Worm (Caenorhabditis elegans): ENCODE measurements around the gene nhr-56.

Gene nhr-56

DNA sequence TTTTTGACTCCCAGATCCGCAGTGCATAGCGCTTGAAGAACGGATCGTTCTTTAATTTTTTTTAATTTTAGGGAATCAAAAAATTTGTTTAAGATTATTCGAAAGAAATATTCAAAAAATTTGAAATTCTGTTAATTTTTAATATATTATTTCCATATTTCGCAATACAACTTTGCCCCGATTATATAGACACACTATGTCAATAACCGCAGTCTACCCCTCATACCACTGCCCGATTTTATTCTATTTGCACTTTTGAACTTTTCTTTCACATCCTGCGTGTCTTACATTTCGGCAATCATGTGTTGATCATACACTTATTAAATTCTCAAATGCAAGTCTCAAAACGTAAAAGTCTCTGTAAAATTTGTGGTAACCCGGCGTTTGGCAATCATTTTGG, at the start of gene nhr-56:
Gene nhr-56 (plus strand): TSS at position 202 of the 400 bp plus-strand sequence.
- TF ChIP-seq ceh-36 (tag; optimal IDR thresholded peaks at IDR 0.05): no peak
- TF ChIP-seq ets-7 (tag; optimal IDR thresholded peaks at IDR 0.05): no peak
- TF ChIP-seq pes-1 (GFP tag; IDR thresholded peaks at IDR 0.05): no peak

DNA sequence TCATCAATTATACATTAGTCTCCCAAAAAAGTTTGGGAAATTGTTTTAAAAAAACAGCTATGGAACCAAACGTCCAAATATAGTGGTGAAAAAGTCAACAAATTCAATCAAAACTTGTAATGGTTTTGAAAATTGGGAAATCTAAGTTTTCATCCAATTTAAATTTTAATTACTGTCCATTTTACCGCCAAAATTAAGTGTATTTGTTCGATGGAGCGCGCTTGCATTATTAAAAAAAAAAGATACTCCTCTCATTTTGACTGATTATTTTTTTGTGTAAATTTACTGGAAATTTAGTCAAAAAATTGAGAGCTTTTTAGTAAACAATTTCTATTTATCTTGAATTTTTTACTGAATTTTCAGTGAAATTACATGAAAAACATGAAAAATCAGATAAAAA, 44.3 kb upstream of the nhr-56 start:
- TF ChIP-seq aly-1 (tag; optimal IDR thresholded peaks at IDR 0.05) (no peak), ceh-36 (tag; optimal IDR thresholded peaks at IDR 0.05) (no peak), hmg-4 (GFP tag; optimal IDR thresholded peaks at IDR 0.05) (no peak), hmbx-1 (tag; optimal IDR thresholded peaks at IDR 0.05) (no peak), pes-1 (GFP tag; IDR thresholded peaks at IDR 0.05) (no peak), ama-1 (optimal IDR thresholded peaks at IDR 0.05) (no peak), flt-1 (GFP tag; IDR thresholded peaks at IDR 0.05) (no peak), sea-1 (GFP tag; conservative IDR thresholded peaks at IDR 0.05) (no peak), scrt-1 (GFP tag; IDR thresholded peaks at IDR 0.05) (no peak), hnd-1 (tag; optimal IDR thresholded peaks at IDR 0.05) (no peak), ceh-13 (GFP tag; optimal IDR thresholded peaks at IDR 0.05) (no peak), tbx-11 (GFP tag; IDR thresholded peaks at IDR 0.05) (no peak), tbx-37 (GFP tag; conservative IDR thresholded peaks at IDR 0.05) (no peak), F13C5.2 (tag; optimal IDR thresholded peaks at IDR 0.05) (no peak), tra-4 (tag; optimal IDR thresholded peaks at IDR 0.05) (no peak), ets-7 (tag; optimal IDR thresholded peaks at IDR 0.05) (no peak), B0310.2 (tag; optimal IDR thresholded peaks at IDR 0.05) (no peak)

DNA sequence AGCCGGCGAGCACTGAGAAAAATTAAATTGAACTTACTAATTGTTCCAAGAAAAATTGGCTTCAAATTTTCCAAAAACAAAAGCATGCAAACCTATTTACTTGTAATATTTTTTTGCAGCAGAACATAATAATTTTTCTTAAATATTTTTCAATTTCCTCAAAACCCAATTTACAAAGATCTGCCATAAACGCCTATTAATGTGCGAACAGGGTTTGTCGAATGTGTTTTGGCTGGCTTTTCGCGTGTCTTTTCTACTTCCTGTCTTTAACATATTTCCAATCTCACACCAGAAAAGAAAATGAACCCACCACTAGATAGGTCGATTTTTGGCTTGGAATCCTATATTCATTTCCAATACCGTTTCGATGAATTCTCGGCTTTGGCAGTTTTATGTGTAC, 43.6 kb upstream of the nhr-56 start, which contains the start of gene C45H4.18:
Gene C45H4.18 (plus strand): TSS at position 301 of the 400 bp plus-strand sequence.
- TF ChIP-seq ets-7 (tag; optimal IDR thresholded peaks at IDR 0.05): no peak

DNA sequence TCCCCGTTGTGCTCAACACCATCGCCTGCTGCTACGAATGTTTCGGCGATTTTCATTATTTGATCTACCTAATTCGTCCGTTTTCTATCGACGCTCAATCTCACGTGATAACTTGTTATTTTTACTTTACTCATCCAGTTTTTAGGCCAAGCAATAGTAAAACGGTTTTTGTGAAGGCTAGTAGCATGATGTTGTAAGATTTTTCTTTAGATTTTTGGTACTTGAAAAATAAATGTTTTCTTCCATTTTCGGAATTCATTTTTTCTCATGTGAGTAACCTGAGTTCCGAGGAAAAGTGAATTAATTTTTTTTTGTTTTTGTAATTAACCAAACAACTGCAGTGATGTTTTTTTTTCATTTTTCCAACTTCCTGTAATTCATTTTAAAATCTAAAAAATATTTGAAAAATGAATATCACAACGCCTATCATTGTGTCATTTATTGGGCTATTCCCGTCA, 41.5 kb upstream of the nhr-56 start, which contains the start of gene srbc-17:
Gene srbc-17 (plus strand): TSS at position 408 of the 458 bp plus-strand sequence.
- TF ChIP-seq pes-1 (GFP tag; IDR thresholded peaks at IDR 0.05): no peak
- no peak for TF ChIP-seq aly-1 (tag; optimal IDR thresholded peaks at IDR 0.05)

DNA sequence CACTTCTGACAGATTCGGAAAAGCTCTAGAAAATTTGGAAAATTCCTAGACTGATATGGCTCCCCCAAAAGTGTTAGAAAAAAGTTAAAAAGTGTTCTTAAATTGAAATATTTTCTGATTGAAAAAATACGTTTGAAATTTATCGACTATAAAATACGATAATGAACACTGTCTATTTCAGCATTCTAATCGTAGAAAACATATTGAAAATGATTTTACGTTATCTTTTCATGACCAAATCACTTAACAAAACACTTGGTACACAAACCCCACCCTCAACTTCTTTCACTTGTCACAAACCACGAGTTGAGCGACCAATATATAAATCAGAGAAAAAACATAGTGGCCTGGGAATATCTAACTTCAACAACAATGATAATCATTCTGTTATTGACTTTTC, 39.6 kb upstream of the nhr-56 start, which contains the start of gene cyp-33C1:
Gene cyp-33C1 (plus strand): TSS at position 301 of the 400 bp plus-strand sequence.
- TF ChIP-seq hmg-4 (GFP tag; optimal IDR thresholded peaks at IDR 0.05) (no peak), tra-4 (tag; optimal IDR thresholded peaks at IDR 0.05) (no peak), hnd-1 (tag; optimal IDR thresholded peaks at IDR 0.05) (no peak), sea-1 (GFP tag; conservative IDR thresholded peaks at IDR 0.05) (no peak), F13C5.2 (tag; optimal IDR thresholded peaks at IDR 0.05) (no peak), tbx-11 (GFP tag; IDR thresholded peaks at IDR 0.05) (no peak), ceh-36 (tag; optimal IDR thresholded peaks at IDR 0.05) (no peak), tbx-37 (GFP tag; conservative IDR thresholded peaks at IDR 0.05) (no peak), hmbx-1 (tag; optimal IDR thresholded peaks at IDR 0.05) (no peak), ceh-13 (GFP tag; optimal IDR thresholded peaks at IDR 0.05) (no peak), aly-1 (tag; optimal IDR thresholded peaks at IDR 0.05) (no peak), ama-1 (optimal IDR thresholded peaks at IDR 0.05) (no peak), pes-1 (GFP tag; IDR thresholded peaks at IDR 0.05) (no peak), scrt-1 (GFP tag; IDR thresholded peaks at IDR 0.05) (no peak), ets-7 (tag; optimal IDR thresholded peaks at IDR 0.05) (no peak), flt-1 (GFP tag; IDR thresholded peaks at IDR 0.05) (no peak), B0310.2 (tag; optimal IDR thresholded peaks at IDR 0.05) (no peak)

DNA sequence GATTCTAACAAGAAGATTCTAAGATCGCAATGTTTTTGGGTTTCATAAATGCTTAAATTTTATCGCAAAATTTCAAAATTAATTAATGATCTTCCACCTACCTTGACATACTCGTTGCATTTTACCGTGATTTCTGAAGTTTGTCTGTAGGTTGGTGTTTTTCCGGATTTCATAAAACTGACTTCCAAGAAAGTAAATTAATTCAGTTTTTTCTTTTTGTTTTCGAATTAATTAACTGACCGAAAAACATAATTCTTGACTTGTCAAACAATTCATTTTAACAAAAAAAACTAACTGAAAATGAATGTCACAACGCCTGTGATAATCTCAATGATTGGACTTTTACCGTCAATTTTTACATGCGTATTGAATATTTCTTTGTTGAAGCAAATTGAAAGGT, 37.1 kb upstream of the nhr-56 start, which contains the start of gene srbc-16:
Gene srbc-16 (plus strand): TSS at position 301 of the 400 bp plus-strand sequence.
- TF ChIP-seq hmg-4 (GFP tag; optimal IDR thresholded peaks at IDR 0.05) (no peak), tra-4 (tag; optimal IDR thresholded peaks at IDR 0.05) (no peak), hmbx-1 (tag; optimal IDR thresholded peaks at IDR 0.05) (no peak), tbx-37 (GFP tag; conservative IDR thresholded peaks at IDR 0.05) (no peak), scrt-1 (GFP tag; IDR thresholded peaks at IDR 0.05) (no peak), tbx-11 (GFP tag; IDR thresholded peaks at IDR 0.05) (no peak), ceh-36 (tag; optimal IDR thresholded peaks at IDR 0.05) (no peak), hnd-1 (tag; optimal IDR thresholded peaks at IDR 0.05) (no peak), ets-7 (tag; optimal IDR thresholded peaks at IDR 0.05) (no peak), F13C5.2 (tag; optimal IDR thresholded peaks at IDR 0.05) (no peak)

DNA sequence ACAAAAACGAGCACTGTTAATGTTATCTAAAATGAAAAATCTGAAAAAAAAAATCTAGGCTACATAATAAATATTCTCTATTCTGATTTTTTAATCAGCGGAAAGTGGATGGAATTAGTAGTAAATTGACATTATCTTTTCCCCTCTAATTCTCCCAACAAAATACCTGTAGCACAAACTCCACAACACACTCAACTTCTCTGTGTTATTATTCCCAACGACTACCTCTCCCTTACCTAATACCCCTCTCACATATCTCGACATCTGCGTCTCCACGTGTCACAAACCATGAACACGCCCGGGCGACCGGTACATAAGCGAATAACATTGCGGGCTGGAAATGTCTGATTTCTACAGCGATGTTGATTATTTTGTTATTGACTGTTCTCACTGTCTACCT, 35.6 kb upstream of the nhr-56 start, which contains the start of gene cyp-33C2:
Gene cyp-33C2 (plus strand): TSS at position 327 of the 400 bp plus-strand sequence.
- TF ChIP-seq sea-1 (GFP tag; conservative IDR thresholded peaks at IDR 0.05): no peak
- TF ChIP-seq hmbx-1 (tag; optimal IDR thresholded peaks at IDR 0.05): no peak
- no peak for TF ChIP-seq tbx-37 (GFP tag; conservative IDR thresholded peaks at IDR 0.05)
- no peak for TF ChIP-seq hnd-1 (tag; optimal IDR thresholded peaks at IDR 0.05)
- TF ChIP-seq pes-1 (GFP tag; IDR thresholded peaks at IDR 0.05): no peak
- no peak for TF ChIP-seq ama-1 (optimal IDR thresholded peaks at IDR 0.05)
- TF ChIP-seq tra-4 (tag; optimal IDR thresholded peaks at IDR 0.05): no peak
- TF ChIP-seq scrt-1 (GFP tag; IDR thresholded peaks at IDR 0.05): no peak
- no peak for TF ChIP-seq hmg-4 (GFP tag; optimal IDR thresholded peaks at IDR 0.05)

DNA sequence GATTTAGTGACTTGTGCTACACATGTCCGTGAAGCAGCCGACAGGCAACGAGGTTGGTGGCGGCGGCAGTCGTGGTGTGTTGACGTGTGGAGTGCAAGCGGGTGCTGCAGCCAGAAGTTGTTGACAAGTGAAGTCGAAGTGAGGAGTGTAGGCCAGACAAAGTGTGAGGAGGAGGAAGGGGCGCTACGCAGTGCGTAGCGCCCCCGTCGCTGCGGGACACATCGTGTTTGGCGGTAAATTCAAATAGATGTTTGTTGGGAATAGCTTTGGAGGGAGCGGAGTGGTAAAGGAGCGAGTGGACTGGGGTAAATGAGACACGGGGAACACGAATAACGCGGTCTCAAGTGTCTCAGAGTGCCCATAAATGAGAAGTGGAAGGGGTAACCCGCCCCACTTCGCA, 33.3 kb upstream of the nhr-56 start:
- TF ChIP-seq B0310.2 (tag; optimal IDR thresholded peaks at IDR 0.05) (no peak), aly-1 (tag; optimal IDR thresholded peaks at IDR 0.05) (no peak), ceh-36 (tag; optimal IDR thresholded peaks at IDR 0.05) (no peak), F13C5.2 (tag; optimal IDR thresholded peaks at IDR 0.05) (no peak), hmg-4 (GFP tag; optimal IDR thresholded peaks at IDR 0.05) (no peak), flt-1 (GFP tag; IDR thresholded peaks at IDR 0.05) (no peak), hnd-1 (tag; optimal IDR thresholded peaks at IDR 0.05) (no peak), ama-1 (optimal IDR thresholded peaks at IDR 0.05) (no peak), scrt-1 (GFP tag; IDR thresholded peaks at IDR 0.05) (no peak), tbx-37 (GFP tag; conservative IDR thresholded peaks at IDR 0.05) (no peak), sea-1 (GFP tag; conservative IDR thresholded peaks at IDR 0.05) (no peak), pes-1 (GFP tag; IDR thresholded peaks at IDR 0.05) (no peak), ets-7 (tag; optimal IDR thresholded peaks at IDR 0.05) (no peak), tbx-11 (GFP tag; IDR thresholded peaks at IDR 0.05) (no peak), ceh-13 (GFP tag; optimal IDR thresholded peaks at IDR 0.05) (no peak), hmbx-1 (tag; optimal IDR thresholded peaks at IDR 0.05) (no peak), tra-4 (tag; optimal IDR thresholded peaks at IDR 0.05) (no peak)
